Worm (Caenorhabditis elegans): ENCODE results near the gene ZK1307.7.

ZK1307.7 gene

DNA sequence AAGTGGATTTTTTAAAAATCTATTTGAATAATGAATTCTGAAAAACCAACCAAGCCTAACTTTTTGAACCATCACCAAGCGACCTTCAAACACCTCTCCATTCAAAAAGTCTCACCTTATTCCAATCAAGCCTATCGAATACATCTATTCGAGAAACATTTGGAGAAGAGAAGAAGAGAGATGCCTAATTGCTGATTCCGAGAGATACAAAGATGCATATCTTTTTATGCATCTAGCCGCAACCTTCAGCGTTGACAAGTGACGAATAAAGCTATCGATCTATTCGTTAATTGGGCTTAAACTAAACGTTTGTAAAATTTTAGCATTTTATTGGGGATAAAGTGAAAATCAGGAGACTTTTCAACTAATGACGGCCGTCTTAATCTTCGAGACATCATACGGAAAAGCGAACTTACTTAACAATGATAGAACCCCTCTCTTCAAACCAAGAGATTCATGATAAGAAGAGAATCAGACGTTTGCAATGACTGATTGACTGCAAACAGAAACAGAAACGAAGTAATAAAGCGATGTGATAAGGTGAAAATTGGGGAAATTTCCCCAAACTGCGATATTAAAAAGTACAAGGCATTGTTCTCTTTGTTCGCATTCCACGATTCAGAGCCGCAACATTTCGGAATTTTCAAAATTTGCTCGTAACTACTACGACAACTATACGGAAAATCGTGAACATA, 8.7 kb downstream of the ZK1307.7 start:
- no peak for TF ChIP-seq unc-62 (GFP tag; optimal IDR thresholded peaks at IDR 0.05)

DNA sequence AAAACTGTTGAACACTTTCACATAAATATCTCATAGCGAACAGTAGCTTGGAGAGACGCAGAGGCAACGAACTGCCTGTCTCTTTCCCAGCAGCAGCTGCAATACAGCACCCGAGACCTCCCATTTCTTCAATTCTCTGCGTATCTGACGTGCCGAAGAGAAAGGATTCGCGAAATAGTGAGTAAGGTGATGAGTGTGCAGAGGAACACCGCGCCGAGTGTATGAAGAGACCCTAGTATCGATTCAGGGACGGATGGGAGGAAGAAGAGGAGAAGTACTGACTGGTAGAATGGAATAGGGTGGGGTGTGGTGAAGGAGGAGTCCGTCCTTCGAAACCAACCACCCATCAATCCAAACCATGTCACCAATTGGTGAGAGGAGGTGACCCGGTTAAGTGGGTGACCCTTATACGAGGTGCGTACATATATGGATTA, 9.7 kb downstream of the ZK1307.7 start:
- no peak for TF ChIP-seq unc-62 (GFP tag; optimal IDR thresholded peaks at IDR 0.05)

DNA sequence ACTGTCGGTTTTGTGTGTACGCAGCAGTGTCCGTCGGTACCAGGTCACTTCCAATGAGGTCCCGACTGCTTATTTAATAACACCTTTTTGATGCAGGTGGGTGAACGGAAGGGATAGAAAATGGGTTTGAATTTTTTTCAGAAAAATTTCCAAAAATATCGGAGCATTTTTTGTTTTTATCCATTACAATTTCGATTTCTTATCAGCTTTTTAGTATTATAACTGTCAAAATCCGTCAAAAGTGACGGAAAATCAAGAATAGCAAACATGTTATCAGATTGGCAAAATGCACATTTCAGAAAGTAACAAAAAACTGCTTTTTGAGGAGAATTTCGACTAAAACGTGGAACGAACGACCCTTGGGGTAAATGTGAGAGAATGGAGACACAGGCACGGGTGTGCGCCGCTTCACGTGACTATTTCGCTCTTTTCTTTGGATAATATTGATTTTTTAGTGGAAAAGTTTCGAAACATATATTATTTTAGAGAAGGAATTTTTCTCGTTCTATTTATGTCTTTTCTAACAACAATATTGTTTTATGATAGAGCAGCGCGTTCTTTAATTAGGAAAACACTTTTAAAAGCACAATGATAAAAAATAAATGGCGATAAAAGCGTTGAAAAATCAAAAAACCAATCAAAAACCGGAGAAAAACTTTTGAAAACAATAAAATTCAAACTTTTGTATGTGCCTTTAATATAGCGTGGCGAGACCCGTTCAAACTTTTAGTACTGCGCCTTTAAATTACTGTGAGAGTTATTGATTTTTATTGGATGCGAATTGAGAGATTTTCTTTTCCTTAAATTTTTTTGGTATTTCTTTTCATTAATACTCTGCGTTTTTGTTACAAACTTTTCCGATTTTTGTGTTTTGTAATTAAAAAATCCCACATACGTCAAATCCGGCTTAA, 10.8 kb downstream of the ZK1307.7 start, which contains the start of gene sqv-8:
Gene sqv-8, plus strand, starts transcription at position 51 of the 911 bp plus-strand sequence.
- TF ChIP-seq unc-62 (GFP tag; optimal IDR thresholded peaks at IDR 0.05): no peak

DNA sequence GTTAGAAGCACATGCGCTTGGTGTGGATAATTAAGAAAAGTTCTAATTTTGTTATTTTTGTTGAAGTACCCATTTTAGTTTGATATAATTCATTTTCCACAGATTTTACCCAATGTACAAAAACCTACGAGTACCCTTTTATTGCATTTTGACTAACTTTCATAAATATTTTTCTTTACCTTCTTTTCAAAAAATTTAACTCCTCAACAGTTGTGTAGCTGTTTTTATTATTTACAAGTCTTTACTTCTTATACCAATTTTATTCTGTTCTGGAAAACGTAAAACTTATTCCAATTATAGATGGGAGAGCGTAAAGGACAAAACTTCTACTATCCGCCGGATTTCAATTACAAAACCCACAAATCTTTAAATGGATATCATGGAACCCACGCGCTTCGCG, 12.8 kb downstream of the ZK1307.7 start, which contains the start of gene ZK1307.9:
Gene ZK1307.9, plus strand, starts transcription at position 301 of the 400 bp plus-strand sequence.
- TF ChIP-seq unc-62 (GFP tag; optimal IDR thresholded peaks at IDR 0.05): no peak

DNA sequence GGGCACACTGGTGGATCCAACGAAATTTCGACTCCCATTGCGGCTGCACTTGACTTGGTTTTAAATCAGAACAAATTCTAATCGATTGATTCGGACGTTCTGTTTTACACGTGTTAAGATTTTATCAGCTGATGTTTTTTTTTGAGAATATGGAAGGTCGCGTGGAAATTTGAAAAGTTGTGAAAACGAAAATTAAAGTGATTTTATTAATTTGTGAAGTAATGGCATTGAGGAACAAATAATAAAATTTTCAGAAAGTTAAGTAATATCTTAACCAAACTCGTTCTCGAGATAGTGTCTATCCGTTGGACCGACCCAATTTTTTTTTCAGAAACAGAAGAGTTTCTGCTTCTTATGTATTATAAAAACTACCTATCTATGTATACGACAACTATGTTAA, 15.3 kb downstream of the ZK1307.7 start, which contains the start of gene ZK1307.4:
Gene ZK1307.4, minus strand, starts transcription at position 101 of the 400 bp plus-strand sequence.
- no peak for TF ChIP-seq unc-62 (GFP tag; optimal IDR thresholded peaks at IDR 0.05)

DNA sequence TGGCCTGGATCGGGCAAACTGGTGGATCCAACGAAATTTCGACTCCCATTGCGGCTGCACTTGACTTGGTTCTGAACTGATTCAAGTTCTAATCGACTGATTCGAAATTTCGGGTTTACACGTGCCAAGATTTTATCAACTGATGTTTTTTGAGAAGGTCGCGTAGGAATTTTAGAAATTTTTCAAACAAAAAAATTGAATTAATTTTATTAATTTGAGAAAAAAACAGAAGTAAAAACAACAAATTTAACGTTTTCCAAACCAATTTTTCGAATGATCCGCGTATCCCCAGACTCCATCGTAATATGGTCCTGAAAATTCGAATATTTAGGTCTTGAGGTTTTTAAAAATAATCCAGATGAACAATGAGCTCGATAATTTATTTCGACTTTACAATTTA, 16.5 kb downstream of the ZK1307.7 start, which contains the start of gene ZK1307.3:
Gene ZK1307.3, minus strand, starts transcription at position 101 of the 400 bp plus-strand sequence.
- no peak for TF ChIP-seq unc-62 (GFP tag; optimal IDR thresholded peaks at IDR 0.05)

DNA sequence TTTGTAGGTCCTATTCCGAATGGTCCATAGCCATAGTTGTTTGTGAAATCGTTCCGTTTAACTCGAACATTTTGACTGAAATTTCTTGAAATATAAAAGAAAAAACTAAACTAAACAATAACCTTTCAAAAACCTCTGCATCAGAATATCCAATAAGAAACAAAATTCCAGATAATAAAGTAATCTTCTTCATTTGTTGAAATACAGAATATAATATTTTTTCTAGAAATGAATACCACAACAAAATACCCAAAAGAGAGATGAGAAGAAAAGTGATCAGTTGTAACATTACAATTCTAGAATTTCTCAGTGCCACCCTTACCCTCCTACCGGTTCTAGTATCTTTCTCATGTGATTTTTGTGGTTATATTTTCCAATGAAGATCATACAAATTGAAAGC, 17.3 kb downstream of the ZK1307.7 start, which contains the start of gene ZK1307.2:
Gene ZK1307.2, minus strand, starts transcription at position 274 of the 400 bp plus-strand sequence.
- no peak for TF ChIP-seq unc-62 (GFP tag; optimal IDR thresholded peaks at IDR 0.05)

DNA sequence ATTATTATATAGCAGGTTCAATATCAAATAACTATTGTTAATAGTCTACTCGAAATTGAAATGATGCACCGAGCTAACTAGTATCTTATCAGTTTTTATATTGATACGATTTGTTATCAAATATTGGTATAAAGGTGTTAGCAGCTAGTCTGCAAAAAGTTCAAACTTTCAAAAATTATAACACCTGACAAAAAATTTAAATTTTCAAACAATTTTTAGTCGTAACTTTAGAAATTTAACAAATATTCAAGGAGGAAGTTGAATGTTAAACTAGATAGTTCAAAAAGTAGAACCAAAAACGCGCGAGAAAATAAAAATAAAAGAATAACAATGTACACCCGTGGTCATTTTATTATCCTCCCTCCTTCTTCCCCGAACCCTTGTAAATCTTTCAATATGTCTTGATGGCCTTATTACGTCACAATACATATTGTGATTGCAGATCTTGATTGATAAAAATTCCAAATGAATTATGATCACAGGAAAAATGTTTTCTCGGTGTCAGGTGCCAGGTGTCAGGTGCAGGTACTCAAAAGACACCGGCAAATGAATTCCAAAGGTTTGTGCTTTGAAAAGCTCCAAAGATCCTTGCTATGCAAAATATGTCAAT, 19.2 kb downstream of the ZK1307.7 start, which contains the start of gene ZK1307.1:
Gene ZK1307.1, minus strand, starts transcription at position 51 of the 610 bp plus-strand sequence.
- no peak for TF ChIP-seq unc-62 (GFP tag; optimal IDR thresholded peaks at IDR 0.05)

DNA sequence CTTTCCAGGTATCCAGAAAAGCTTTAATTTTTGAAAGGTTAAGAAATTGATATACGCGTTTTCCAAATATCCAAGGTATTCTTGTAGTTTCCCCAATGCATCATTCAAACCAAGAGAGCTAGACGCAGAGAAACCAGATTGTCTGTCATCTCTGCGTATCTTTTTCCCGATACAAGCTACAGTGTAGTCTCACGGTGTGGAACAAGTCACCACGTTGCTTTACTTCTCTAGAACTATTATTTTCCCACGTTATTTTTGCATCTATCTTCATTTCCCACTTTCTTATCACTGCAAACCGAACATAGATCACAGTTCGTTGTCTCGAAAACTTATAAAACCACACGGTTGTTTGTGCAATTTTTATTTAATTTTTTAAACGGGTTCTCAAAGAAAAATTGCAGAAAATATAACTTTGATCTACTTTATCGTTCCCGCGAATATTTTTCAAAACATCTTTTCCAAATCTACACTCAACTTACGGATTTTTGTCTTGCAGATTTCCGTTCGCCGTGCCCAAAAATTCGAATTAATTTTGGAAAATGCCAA, 19.9 kb downstream of the ZK1307.7 start, which contains the start of gene gstk-1:
Gene gstk-1, plus strand, starts transcription at position 496 of the 546 bp plus-strand sequence.
- no peak for TF ChIP-seq unc-62 (GFP tag; optimal IDR thresholded peaks at IDR 0.05)

DNA sequence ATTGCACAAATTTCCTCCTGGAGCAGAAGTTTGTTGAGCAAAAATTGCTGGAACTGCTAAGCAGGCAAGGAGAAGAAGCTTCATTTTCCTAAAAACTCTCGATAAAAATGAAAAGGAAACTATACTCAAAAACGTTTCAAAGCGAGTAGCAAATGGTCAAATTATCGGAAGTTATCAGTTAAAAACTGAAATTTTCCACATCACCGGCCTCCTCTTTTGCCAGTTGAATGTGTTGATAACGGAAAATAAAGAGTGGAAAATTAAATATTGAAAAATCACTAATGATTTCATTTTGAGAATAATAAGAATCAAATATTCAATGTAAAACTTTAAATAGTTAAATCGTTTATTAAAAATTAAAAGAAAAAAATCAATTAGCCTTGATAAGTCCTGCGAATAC, 22.5 kb downstream of the ZK1307.7 start, which contains the start of gene ZK1320.2:
Gene ZK1320.2, minus strand, starts transcription at position 88 of the 400 bp plus-strand sequence.
- TF ChIP-seq unc-62 (GFP tag; optimal IDR thresholded peaks at IDR 0.05): no peak

DNA sequence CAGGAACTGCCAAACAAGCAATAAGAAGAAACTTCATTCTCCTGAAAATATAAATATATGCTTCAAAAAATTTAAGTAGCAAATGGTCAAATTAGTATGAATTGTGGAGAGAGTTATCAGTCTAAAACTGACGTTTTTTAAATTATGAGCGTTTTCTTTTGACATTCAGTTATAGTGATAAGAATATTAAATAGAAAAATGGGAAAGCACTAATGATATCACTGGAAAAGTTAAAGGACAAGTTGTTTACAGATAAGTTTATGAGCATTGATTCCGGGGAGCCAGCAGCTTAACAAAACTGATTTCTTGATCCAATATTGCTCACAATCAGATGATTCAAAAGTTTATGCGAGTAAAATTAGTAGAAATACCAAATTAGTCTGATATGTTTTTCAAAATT, 24.0 kb downstream of the ZK1307.7 start, which contains the start of gene ZK1320.3:
Gene ZK1320.3, minus strand, starts transcription at position 41 of the 400 bp plus-strand sequence.
- TF ChIP-seq unc-62 (GFP tag; optimal IDR thresholded peaks at IDR 0.05): no peak

DNA sequence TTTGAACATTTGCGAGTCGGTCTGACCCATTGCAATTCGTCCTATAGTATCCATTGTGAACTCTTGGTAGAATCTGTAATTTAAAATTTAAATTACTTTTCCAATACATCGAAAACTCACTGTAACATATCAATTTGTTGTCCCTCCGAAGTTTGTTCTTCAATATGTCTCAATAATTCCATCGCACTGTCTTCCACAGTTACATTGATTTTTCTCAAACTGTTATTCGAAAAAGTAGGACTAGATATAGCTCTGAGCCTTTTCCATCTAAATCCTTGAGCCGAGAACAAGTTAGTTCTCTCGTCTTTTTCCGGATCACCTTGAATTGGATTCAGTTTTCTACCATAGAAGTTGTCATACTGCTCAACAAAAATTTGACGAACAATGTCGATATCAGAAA, 25.8 kb downstream of the ZK1307.7 start:
- TF ChIP-seq unc-62 (GFP tag; optimal IDR thresholded peaks at IDR 0.05): no peak

DNA sequence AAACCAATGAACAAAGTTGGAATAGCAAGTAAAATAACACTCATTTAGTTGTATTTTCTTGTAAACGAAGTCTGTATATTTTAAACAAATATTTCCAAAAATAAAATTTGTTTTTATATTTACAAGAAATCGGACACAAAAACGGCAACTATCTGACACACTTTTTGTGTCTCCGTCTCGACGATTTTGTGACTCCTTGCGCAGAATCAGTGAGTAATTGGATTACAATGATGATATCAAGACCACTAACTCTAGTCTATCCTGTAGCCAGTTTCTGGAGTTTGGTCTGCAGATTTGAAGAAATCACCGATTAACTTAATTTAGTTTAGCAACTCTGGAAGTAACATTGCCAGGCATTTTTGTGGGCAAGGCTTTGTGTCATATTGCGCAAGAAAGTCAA, 26.4 kb downstream of the ZK1307.7 start, which contains the start of gene cyp-13A10:
Gene cyp-13A10, minus strand, starts transcription at position 88 of the 400 bp plus-strand sequence.
- no peak for TF ChIP-seq unc-62 (GFP tag; optimal IDR thresholded peaks at IDR 0.05)

DNA sequence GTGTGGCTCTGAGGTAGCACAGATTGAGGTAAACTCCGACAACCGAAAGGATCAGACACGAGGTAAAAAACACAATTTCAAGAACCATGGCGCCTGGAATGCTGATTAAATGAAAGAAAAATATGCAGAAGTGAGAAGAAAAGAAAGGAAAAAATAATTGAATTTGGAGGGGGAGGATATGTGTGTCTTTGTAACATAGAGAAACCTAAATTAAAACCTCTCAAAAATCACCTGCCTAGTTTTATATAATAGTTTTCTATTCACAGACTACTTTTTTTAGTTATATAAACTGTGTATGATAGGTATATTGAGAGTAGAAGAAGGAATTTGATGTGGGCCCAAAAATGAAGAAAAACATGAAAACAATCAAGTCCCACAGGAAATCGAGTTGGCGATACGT, 29.2 kb downstream of the ZK1307.7 start, which contains the start of gene ZK1320.5:
Gene ZK1320.5, minus strand, starts transcription at position 101 of the 400 bp plus-strand sequence.
- no peak for TF ChIP-seq unc-62 (GFP tag; optimal IDR thresholded peaks at IDR 0.05)

DNA sequence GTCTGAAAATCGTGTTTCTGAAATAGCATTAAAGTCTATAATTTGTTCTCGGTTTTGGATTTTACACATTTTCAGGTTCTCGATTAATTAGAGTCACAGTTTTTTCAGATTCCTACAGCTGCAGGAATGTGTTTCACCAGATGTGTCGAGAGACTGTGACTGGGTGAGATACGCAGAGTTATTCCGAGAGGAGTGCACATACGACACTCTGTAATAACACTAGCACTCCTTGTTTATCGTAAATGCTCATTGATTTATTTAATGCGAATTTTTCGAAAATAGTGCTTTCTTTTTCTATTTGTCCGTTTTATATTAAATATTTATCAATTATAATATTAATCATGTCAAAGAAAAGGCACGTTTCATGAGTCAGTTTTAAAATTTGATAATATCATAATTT, 31.0 kb downstream of the ZK1307.7 start, which contains the start of gene ZK1320.11:
Gene ZK1320.11, plus strand, starts transcription at position 243 of the 400 bp plus-strand sequence.
- no peak for TF ChIP-seq unc-62 (GFP tag; optimal IDR thresholded peaks at IDR 0.05)

All from whole organism, dauer.